Worm (Caenorhabditis elegans): ENCODE data around the gene hir-1.

ce11 chrV:5502701-5503100 is 19.2 kb upstream of the hir-1 start:
- TF ChIP-seq egl-27 (tag; optimal IDR thresholded peaks at IDR 0.05) (no peak), pqm-1 (tag; optimal IDR thresholded peaks at IDR 0.05) (no peak), skn-1 (tag; optimal IDR thresholded peaks at IDR 0.05) (no peak), elt-1 (tag; optimal IDR thresholded peaks at IDR 0.05) (no peak), nhr-25 (tag; optimal IDR thresholded peaks at IDR 0.05) (no peak), ceh-28 (tag; optimal IDR thresholded peaks at IDR 0.05) (no peak), fos-1 (tag; optimal IDR thresholded peaks at IDR 0.05) (no peak), unc-39 (tag; optimal IDR thresholded peaks at IDR 0.05) (no peak), nhr-12 (tag; optimal IDR thresholded peaks at IDR 0.05) (no peak), nhr-28 (tag; optimal IDR thresholded peaks at IDR 0.05) (no peak), zag-1 (tag; optimal IDR thresholded peaks at IDR 0.05) (no peak), ceh-9 (tag; optimal IDR thresholded peaks at IDR 0.05) (no peak)

All from whole organism, L3 larva.